Worm (Caenorhabditis elegans): ENCODE results near the gene C45H4.13.

DNA sequence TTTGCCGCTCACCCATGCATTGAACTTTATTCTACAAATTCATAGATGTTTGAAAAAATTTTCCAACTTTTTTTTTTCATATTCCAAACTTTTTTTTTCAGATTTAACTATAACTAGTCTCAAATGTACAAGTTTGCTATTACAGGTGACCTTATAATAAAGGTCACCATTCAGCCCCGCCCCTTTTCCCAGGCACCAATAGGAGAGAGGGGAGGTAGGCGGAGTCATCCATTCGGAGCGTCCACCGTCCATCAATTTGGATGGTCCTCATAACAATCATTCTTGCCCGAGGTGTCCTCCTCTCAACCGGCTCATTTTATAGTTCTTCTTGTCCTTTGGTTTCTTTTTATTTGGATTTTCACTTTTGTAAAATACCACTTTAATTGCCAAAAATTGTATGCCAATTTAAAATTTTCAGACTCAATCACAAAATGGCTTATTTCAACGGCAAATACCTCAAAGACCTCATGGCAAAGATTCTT lies 37.1 kb upstream of the C45H4.13 start, which contains the start of gene Y5H2B.3:
- TF ChIP-seq nhr-12 (tag; optimal IDR thresholded peaks at IDR 0.05) (no peak), unc-39 (tag; optimal IDR thresholded peaks at IDR 0.05) (no peak), nhr-28 (tag; optimal IDR thresholded peaks at IDR 0.05) (no peak), lin-13 (tag; optimal IDR thresholded peaks at IDR 0.05) (no peak), elt-3 (tag; optimal IDR thresholded peaks at IDR 0.05) (no peak), pha-4 (tag; optimal IDR thresholded peaks at IDR 0.05) (no peak), lsy-2 (tag; optimal IDR thresholded peaks at IDR 0.05) (no peak), mep-1 (tag; optimal IDR thresholded peaks at IDR 0.05) (no peak), snpc-4 (tag; optimal IDR thresholded peaks at IDR 0.05) (no peak), sptf-1 (tag; optimal IDR thresholded peaks at IDR 0.05) (no peak), nhr-237 (tag; optimal IDR thresholded peaks at IDR 0.05) (no peak), ztf-11 (tag; optimal IDR thresholded peaks at IDR 0.05) (no peak)

All from whole organism, mixed stage, embryonic.